Fruit fly (Drosophila melanogaster): Measurements from ENCODE around the gene gzl.

The gzl gene

DNA sequence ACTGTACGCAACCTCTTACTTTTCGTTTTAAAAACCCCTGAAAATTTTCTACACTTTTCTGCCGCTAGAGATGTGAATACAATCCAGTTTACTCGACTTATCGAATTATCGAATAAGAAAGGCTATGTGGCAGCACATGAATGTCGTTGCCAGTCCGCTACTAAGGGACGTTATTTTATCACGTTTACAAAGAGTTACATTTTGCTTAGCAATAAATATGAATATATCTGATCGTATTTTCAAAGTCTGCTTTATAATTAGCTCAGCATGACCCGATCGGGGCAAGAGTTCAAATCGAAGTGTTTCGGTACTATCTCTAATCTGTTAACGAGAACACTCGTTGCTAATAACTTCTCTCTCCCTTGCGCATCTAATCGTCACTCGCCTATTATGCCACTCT lies 14.6 kb upstream of the gzl start, which contains the start of gene CG42724 (continued):
- TF ChIP-seq CG1603 (tag; optimal IDR thresholded peaks at IDR 0.05) (peak; percentile 91), CG11093 (GFP tag; IDR thresholded peaks at IDR 0.05) (no peak; the same call in 2 of the 3 replicates), Ptx1 (GFP tag; IDR thresholded peaks at IDR 0.05) (peak; percentile 74), ranshi (GFP tag; IDR thresholded peaks at IDR 0.05) (peak; percentile 72), Xrp1 (GFP tag; IDR thresholded peaks at IDR 0.05) (peak; percentile 64), gsb-n (tag; optimal IDR thresholded peaks at IDR 0.05) (peak; percentile 6), jumu (GFP tag; optimal IDR thresholded peaks at IDR 0.05) (peak; percentile 86), Atf3 (GFP tag; optimal IDR thresholded peaks at IDR 0.05) (peak; percentile 53), MESR4 (GFP tag; optimal IDR thresholded peaks at IDR 0.05) (peak; percentile 76), wor (GFP tag; IDR thresholded peaks at IDR 0.05) (peak; percentile 15; the same call in 1 of the 2 replicates), sug (tag; optimal IDR thresholded peaks at IDR 0.05) (no peak), CHES-1-like (GFP tag; optimal IDR thresholded peaks at IDR 0.05) (peak; percentile 88), HLH3B (GFP tag; IDR thresholded peaks at IDR 0.05) (peak; percentile 50), lilli (GFP tag; optimal IDR thresholded peaks at IDR 0.05) (peak; percentile 83), disco-r (GFP tag; optimal IDR thresholded peaks at IDR 0.05) (peak; percentile 56), NK7.1 (GFP tag; optimal IDR thresholded peaks at IDR 0.05) (peak; percentile 57), crol (GFP tag; IDR thresholded peaks at IDR 0.05) (no peak), unc-4 (GFP tag; IDR thresholded peaks at IDR 0.05; ENCODE audit: partially characterized antibody) (peak; percentile 29; the same call in 1 of the 2 replicates), CG3163 (GFP tag; optimal IDR thresholded peaks at IDR 0.05) (peak; percentile 60), CG16863 (GFP tag; optimal IDR thresholded peaks at IDR 0.05) (peak; percentile 70), row (GFP tag; IDR thresholded peaks at IDR 0.05) (peak; percentile 89), pnt (GFP tag; optimal IDR thresholded peaks at IDR 0.05) (peak; percentile 70), CG3281 (GFP tag; optimal IDR thresholded peaks at IDR 0.05) (no peak), CG1233 (GFP tag; optimal IDR thresholded peaks at IDR 0.05) (no peak), stc (GFP tag; IDR thresholded peaks at IDR 0.05) (peak; percentile 44; the same call in 1 of the 2 replicates), CG4854 (GFP tag; optimal IDR thresholded peaks at IDR 0.05) (peak; percentile 50), hth (optimal IDR thresholded peaks at IDR 0.05) (no peak), Mrtf (GFP tag; IDR thresholded peaks at IDR 0.05) (0 out of 3 replicates have a peak, but pooled peaks have one; percentile 44), da (GFP tag; optimal IDR thresholded peaks at IDR 0.05) (peak; percentile 34), croc (GFP tag; conservative IDR thresholded peaks at IDR 0.05) (peak; percentile 35; the same call in 1 of the 3 replicates), D19B (GFP tag; optimal IDR thresholded peaks at IDR 0.05) (no peak), ase (GFP tag; IDR thresholded peaks at IDR 0.05) (0 out of 3 replicates have a peak, but pooled peaks have one; percentile 38), CG2120 (GFP tag; optimal IDR thresholded peaks at IDR 0.05) (peak; percentile 84), HmgD (GFP tag; optimal IDR thresholded peaks at IDR 0.05) (peak; percentile 48), CG10366 (GFP tag; IDR thresholded peaks at IDR 0.05) (peak; percentile 29; the same call in 1 of the 2 replicates), dmrt11E (tag; optimal IDR thresholded peaks at IDR 0.05) (no peak), gce (GFP tag; IDR thresholded peaks at IDR 0.05) (no peak), CG1602 (GFP tag; optimal IDR thresholded peaks at IDR 0.05) (peak; percentile 54), Rx (GFP tag; IDR thresholded peaks at IDR 0.05) (peak; percentile 43; the same call in 1 of the 2 replicates), CG16779 (GFP tag; IDR thresholded peaks at IDR 0.05) (no peak), gcm (GFP tag; optimal IDR thresholded peaks at IDR 0.05) (no peak), bcd (GFP tag; optimal IDR thresholded peaks at IDR 0.05) (peak; percentile 9), Myb (GFP tag; optimal IDR thresholded peaks at IDR 0.05) (peak; percentile 66), CG31388 (GFP tag; optimal IDR thresholded peaks at IDR 0.05) (peak; percentile 20), dm (GFP tag; optimal IDR thresholded peaks at IDR 0.05) (peak; percentile 69), danr (GFP tag; IDR thresholded peaks at IDR 0.05) (0 out of 2 replicates have a peak, but pooled peaks have one; percentile 33), CG30403 (GFP tag; optimal IDR thresholded peaks at IDR 0.05) (peak; percentile 71), emc (GFP tag; optimal IDR thresholded peaks at IDR 0.05) (peak; percentile 25), Aef1 (GFP tag; IDR thresholded peaks at IDR 0.05) (peak; percentile 39; the same call in 2 of the 3 replicates), Six4 (GFP tag; optimal IDR thresholded peaks at IDR 0.05) (peak; percentile 30), trh (GFP tag; optimal IDR thresholded peaks at IDR 0.05) (peak; percentile 26), CG32772 (GFP tag; IDR thresholded peaks at IDR 0.05) (peak; percentile 57), kay (GFP tag; optimal IDR thresholded peaks at IDR 0.05) (peak; percentile 12)
